Worm (Caenorhabditis elegans) whole organism, mixed stage, embryonic: ENCODE results near the gene F13H10.3.
"Not testable (repeated sequence)": the region's sequence is repeated elsewhere in the genome, so short reads cannot be mapped to it uniquely, and the experiment has no call there.

Experiments used
- M03D4.4 ChIP-seq: sonication (generic microtip); optimal IDR thresholded peaks from 2 replicates; lab custom pipeline; 2017; ENCODE audit warnings: mild to moderate bottlenecking, missing genetic modification characterization, missing compliant biosample characterization
- bed-3 ChIP-seq: fragments of 200-800 bp; sonication (Bioruptor generic); optimal IDR thresholded peaks from 3 replicates; lab custom pipeline; 2018; ENCODE audit warnings: mild to moderate bottlenecking, missing genetic modification characterization, moderate library complexity, missing compliant biosample characterization
- blmp-1 ChIP-seq: fragments of 150-350 bp; optimal IDR thresholded peaks from 2 replicates; lab custom pipeline; 2014; ENCODE audit warnings: missing biosample characterization, missing genetic modification characterization
- ceh-43 ChIP-seq: fragments of 200-800 bp; sonication (Bioruptor generic); optimal IDR thresholded peaks from 2 replicates; lab custom pipeline; 2018; ENCODE audit warnings: mild to moderate bottlenecking, missing genetic modification characterization, moderate library complexity, missing compliant biosample characterization
- ceh-83 ChIP-seq: fragments of 200-800 bp; sonication (Bioruptor generic); optimal IDR thresholded peaks from 2 replicates; lab custom pipeline; 2018; ENCODE audit warnings: mild to moderate bottlenecking, missing genetic modification characterization, missing compliant biosample characterization
- ces-1 ChIP-seq: fragments of 150-350 bp; optimal IDR thresholded peaks from 2 replicates; lab custom pipeline; 2014; ENCODE audit warnings: missing biosample characterization, missing genetic modification reagents, missing genetic modification characterization
- cnd-1 ChIP-seq: fragments of 200-800 bp; sonication (Bioruptor generic); optimal IDR thresholded peaks from 2 replicates; lab custom pipeline; 2018; ENCODE audit warnings: mild to moderate bottlenecking, missing genetic modification characterization, missing compliant biosample characterization
- drap-1 ChIP-seq: fragments of 200-800 bp; sonication (Bioruptor generic); optimal IDR thresholded peaks from 3 replicates; lab custom pipeline; 2018; ENCODE audit warnings: mild to moderate bottlenecking, missing genetic modification characterization, missing compliant biosample characterization
- elt-1 ChIP-seq: sonication (generic microtip); optimal IDR thresholded peaks from 2 replicates; lab custom pipeline; 2017; ENCODE audit warnings: missing genetic modification characterization, mild to moderate bottlenecking, missing compliant biosample characterization, antibody characterized with exemption, moderate library complexity, borderline replicate concordance; ENCODE audit not compliant: insufficient read depth
- elt-3 ChIP-seq: fragments of 150-350 bp; optimal IDR thresholded peaks from 2 replicates; lab custom pipeline; 2014; ENCODE audit warnings: missing biosample characterization, missing genetic modification characterization
- flh-1 ChIP-seq: fragments of 200-800 bp; sonication (Bioruptor generic); optimal IDR thresholded peaks from 2 replicates; lab custom pipeline; 2018; ENCODE audit warnings: mild to moderate bottlenecking, missing genetic modification characterization, moderate library complexity, missing compliant biosample characterization
- ham-2 ChIP-seq: fragments of 200-800 bp; sonication (Bioruptor generic); optimal IDR thresholded peaks from 2 replicates; lab custom pipeline; 2018; ENCODE audit warnings: mild to moderate bottlenecking, missing genetic modification characterization, missing compliant biosample characterization
- hlh-1 ChIP-seq: fragments of 150-350 bp; optimal IDR thresholded peaks from 2 replicates; lab custom pipeline; 2014; ENCODE audit warnings: missing biosample characterization, missing genetic modification reagents, missing genetic modification characterization
- lin-13 ChIP-seq: fragments of 150-350 bp; optimal IDR thresholded peaks from 2 replicates; lab custom pipeline; 2014; ENCODE audit warnings: missing biosample characterization, missing genetic modification characterization
- lin-32 ChIP-seq: fragments of 200-800 bp; sonication (Bioruptor generic); optimal IDR thresholded peaks from 2 replicates; lab custom pipeline; 2018; ENCODE audit warnings: mild to moderate bottlenecking, missing genetic modification characterization, missing compliant biosample characterization
- lsy-2 ChIP-seq: fragments of 150-350 bp; optimal IDR thresholded peaks from 2 replicates; lab custom pipeline; 2014; ENCODE audit warnings: missing biosample characterization, missing genetic modification characterization
- mab-5 ChIP-seq: fragments of 150-350 bp; optimal IDR thresholded peaks from 2 replicates; lab custom pipeline; 2014; ENCODE audit warnings: missing biosample characterization, missing genetic modification characterization
- mep-1 ChIP-seq: fragments of 150-350 bp; optimal IDR thresholded peaks from 2 replicates; lab custom pipeline; 2017; ENCODE audit warnings: missing biosample characterization, missing genetic modification reagents, missing genetic modification characterization, inconsistent platforms
- nhr-2 ChIP-seq: fragments of 150-350 bp; optimal IDR thresholded peaks from 2 replicates; lab custom pipeline; 2014; ENCODE audit warnings: missing biosample characterization, missing genetic modification characterization
- nhr-237 ChIP-seq: fragments of 150-350 bp; optimal IDR thresholded peaks from 2 replicates; lab custom pipeline; 2014; ENCODE audit warnings: missing biosample characterization, missing genetic modification characterization
- nhr-28 ChIP-seq: fragments of 150-350 bp; optimal IDR thresholded peaks from 2 replicates; lab custom pipeline; 2014; ENCODE audit warnings: missing biosample characterization, missing genetic modification characterization
- nhr-76 ChIP-seq: sonication (generic microtip); optimal IDR thresholded peaks from 2 replicates; lab custom pipeline; 2017; ENCODE audit warnings: missing biosample characterization, missing genetic modification characterization
- pha-4 ChIP-seq: fragments of 150-350 bp; optimal IDR thresholded peaks from 2 replicates; lab custom pipeline; 2018; ENCODE audit warnings: missing biosample characterization, missing genetic modification reagents, missing genetic modification characterization
- sem-2 ChIP-seq: fragments of 200-800 bp; sonication (Bioruptor generic); optimal IDR thresholded peaks from 2 replicates; lab custom pipeline; 2018; ENCODE audit warnings: mild to moderate bottlenecking, missing genetic modification characterization, missing compliant biosample characterization
- snpc-4 ChIP-seq: fragments of 150-350 bp; optimal IDR thresholded peaks from 2 replicates; lab custom pipeline; 2014; ENCODE audit warnings: missing biosample characterization, missing genetic modification characterization
- sptf-1 ChIP-seq: sonication (generic microtip); optimal IDR thresholded peaks from 2 replicates; lab custom pipeline; 2017; ENCODE audit warnings: mild to moderate bottlenecking, missing genetic modification characterization, moderate library complexity, missing compliant biosample characterization
- tbx-8 ChIP-seq: fragments of 200-800 bp; sonication (Bioruptor generic); optimal IDR thresholded peaks from 2 replicates; lab custom pipeline; 2018; ENCODE audit warnings: mild to moderate bottlenecking, missing genetic modification characterization, moderate library complexity, missing compliant biosample characterization
- unc-39 ChIP-seq: fragments of 150-350 bp; optimal IDR thresholded peaks from 2 replicates; lab custom pipeline; 2014; ENCODE audit warnings: missing biosample characterization, missing genetic modification characterization
- unc-62 ChIP-seq: fragments of 150-350 bp; optimal IDR thresholded peaks from 2 replicates; lab custom pipeline; 2014; ENCODE audit warnings: missing biosample characterization, missing genetic modification reagents, missing genetic modification characterization
- zip-8 ChIP-seq: fragments of 150-350 bp; optimal IDR thresholded peaks from 2 replicates; lab custom pipeline; 2014; ENCODE audit warnings: missing biosample characterization, missing genetic modification characterization
- ztf-11 ChIP-seq: fragments of 150-350 bp; optimal IDR thresholded peaks from 2 replicates; lab custom pipeline; 2014; ENCODE audit warnings: missing biosample characterization, missing genetic modification characterization

Gene F13H10.3

ce11 chrIV:11001614-11002013 is 14.1 kb downstream of the F13H10.3 start, which contains the start of gene F13H10.9:
Gene F13H10.9, plus strand, starts transcription at chrIV:11001914.
- TF ChIP-seq flh-1 (no peak), snpc-4 (tag; lab: Kevin White, UChicago) (no peak), nhr-237 (tag; lab: Kevin White, UChicago) (no peak), elt-1 (no peak), tbx-8 (GFP tag; lab: Kevin White, UChicago) (no peak), ceh-43 (GFP tag; lab: Kevin White, UChicago) (no peak), ces-1 (GFP tag; lab: Kevin White, UChicago) (no peak), zip-8 (no peak), lin-13 (tag; lab: Kevin White, UChicago) (no peak), ztf-11 (tag; lab: Kevin White, UChicago) (no peak)

- TF ChIP-seq ces-1 (GFP tag; lab: Kevin White, UChicago) (no peak), cnd-1 (tag; lab: Kevin White, UChicago) (no peak), mep-1 (tag; lab: Kevin White, UChicago) (no peak), nhr-28 (tag; lab: Kevin White, UChicago) (no peak), ztf-11 (tag; lab: Kevin White, UChicago) (no peak), ham-2 (GFP tag; lab: Kevin White, UChicago) (no peak), bed-3 (GFP tag; lab: Kevin White, UChicago) (no peak), blmp-1 (tag; lab: Kevin White, UChicago) (no peak), lsy-2 (tag; lab: Kevin White, UChicago) (no peak), tbx-8 (GFP tag; lab: Kevin White, UChicago) (no peak), lin-13 (tag; lab: Kevin White, UChicago) (no peak), M03D4.4 (no peak)
Observed at ce11 chrIV:10990699-10991098, 25.1 kb downstream of the F13H10.3 start, which contains the start of gene F13H10.5. Gene F13H10.5, plus strand, starts transcription at chrIV:10990999.

ce11 chrIV:10987342-10987945 is 28.3 kb downstream of the F13H10.3 start, which contains the start of gene Y43E12A.3:
Gene Y43E12A.3, plus strand, starts transcription at chrIV:10987895.
- TF ChIP-seq nhr-2 (tag; lab: Kevin White, UChicago); mab-5 (tag; lab: Kevin White, UChicago); zip-8: not testable (repeated sequence)

ce11 chrIV:10985568-10986035 is 30.2 kb downstream of the F13H10.3 start, which contains the start of gene cyb-2.1:
Gene cyb-2.1, plus strand, starts transcription at chrIV:10985985.
- no peak for TF ChIP-seq nhr-28 (tag; lab: Kevin White, UChicago)
- TF ChIP-seq ztf-11 (tag; lab: Kevin White, UChicago) = no peak
- no peak for TF ChIP-seq lsy-2 (tag; lab: Kevin White, UChicago)
- no peak for TF ChIP-seq bed-3 (GFP tag; lab: Kevin White, UChicago)
- no peak for TF ChIP-seq mep-1 (tag; lab: Kevin White, UChicago)
- TF ChIP-seq elt-3 (tag; lab: Kevin White, UChicago) = no peak
- TF ChIP-seq ceh-43 (GFP tag; lab: Kevin White, UChicago) = no peak
- TF ChIP-seq sptf-1 (tag; lab: Kevin White, UChicago) = no peak
- no peak for TF ChIP-seq ham-2 (GFP tag; lab: Kevin White, UChicago)
- no peak for TF ChIP-seq nhr-76 (tag; lab: Kevin White, UChicago)
- TF ChIP-seq pha-4 (tag; lab: Kevin White, UChicago) = no peak
- TF ChIP-seq ceh-83 = no peak
- TF ChIP-seq snpc-4 (tag; lab: Kevin White, UChicago) = no peak

DNA sequence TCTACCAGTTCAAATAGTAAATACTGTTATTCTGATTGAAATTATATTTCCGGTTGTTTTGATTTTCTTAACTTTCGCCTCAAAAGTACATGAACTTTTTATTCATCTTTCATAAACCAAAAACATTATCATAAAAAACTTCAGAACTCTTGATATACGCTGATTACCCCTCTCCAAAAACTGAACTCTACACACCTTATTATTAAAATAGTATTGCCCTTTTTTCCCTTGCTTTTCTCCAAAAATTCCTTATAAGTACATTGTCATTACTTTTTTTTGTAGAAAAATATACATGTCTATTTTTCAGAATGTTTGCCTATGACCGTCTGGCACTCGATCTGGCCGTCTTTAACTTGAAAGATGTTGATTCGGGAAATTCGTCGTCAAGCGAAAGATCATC is 34.0 kb downstream of the F13H10.3 start, which contains the start of gene Y43E12A.2:
TSS of gene Y43E12A.2 (plus strand) at position 301 of the 400 bp plus-strand sequence.
- TF ChIP-seq bed-3 (GFP tag; lab: Kevin White, UChicago) (no peak), M03D4.4 (no peak), blmp-1 (tag; lab: Kevin White, UChicago) (no peak), drap-1 (GFP tag; lab: Kevin White, UChicago) (no peak), lin-32 (GFP tag; lab: Kevin White, UChicago) (no peak), ces-1 (GFP tag; lab: Kevin White, UChicago) (no peak), unc-39 (tag; lab: Kevin White, UChicago) (no peak), unc-62 (GFP tag; lab: Kevin White, UChicago) (no peak), snpc-4 (tag; lab: Kevin White, UChicago) (no peak), ztf-11 (tag; lab: Kevin White, UChicago) (no peak), sem-2 (GFP tag; lab: Kevin White, UChicago) (no peak), flh-1 (no peak), mab-5 (tag; lab: Kevin White, UChicago) (no peak), hlh-1 (tag; lab: Kevin White, UChicago) (no peak), elt-3 (tag; lab: Kevin White, UChicago) (no peak)
